Fruit fly (Drosophila melanogaster) whole organism, embryonic: ENCODE results near the gene Cipc.

Experiments
- Awh ChIP-seq: fragments of 200-800 bp; sonication (Bioruptor generic); IDR thresholded peaks from 2 replicates; pipeline ENCODE4, ENCODE4 v1.3.6; 2022; ENCODE audit warnings: missing biosample characterization, missing genetic modification characterization
- CG13296 ChIP-seq: fragments of 200-800 bp; sonication (Bioruptor generic); optimal IDR thresholded peaks from 3 replicates; lab custom pipeline; 2018; ENCODE audit warnings: missing biosample characterization, mild to moderate bottlenecking, missing genetic modification characterization
- CG6254 ChIP-seq: fragments of 200-800 bp; sonication (Bioruptor generic); optimal IDR thresholded peaks from 3 replicates; lab custom pipeline; 2017; ENCODE audit warnings: mild to moderate bottlenecking, missing biosample characterization, missing genetic modification reagents, missing genetic modification characterization
- CG6854 ChIP-seq: fragments of 200-800 bp; sonication (Bioruptor generic); optimal IDR thresholded peaks from 3 replicates; lab custom pipeline; 2017; ENCODE audit warnings: missing biosample characterization, mild to moderate bottlenecking, missing genetic modification characterization
- gsb-n ChIP-seq: fragments of 200-800 bp; sonication (Bioruptor generic); optimal IDR thresholded peaks from 3 replicates; lab custom pipeline; 2018; ENCODE audit warnings: missing biosample characterization, mild to moderate bottlenecking, missing genetic modification characterization
- pho ChIP-seq: fragments of 200-800 bp; sonication (Bioruptor generic); optimal IDR thresholded peaks from 2 replicates; lab custom pipeline; 2016; ENCODE audit warnings: missing biosample characterization, missing genetic modification characterization

DNA sequence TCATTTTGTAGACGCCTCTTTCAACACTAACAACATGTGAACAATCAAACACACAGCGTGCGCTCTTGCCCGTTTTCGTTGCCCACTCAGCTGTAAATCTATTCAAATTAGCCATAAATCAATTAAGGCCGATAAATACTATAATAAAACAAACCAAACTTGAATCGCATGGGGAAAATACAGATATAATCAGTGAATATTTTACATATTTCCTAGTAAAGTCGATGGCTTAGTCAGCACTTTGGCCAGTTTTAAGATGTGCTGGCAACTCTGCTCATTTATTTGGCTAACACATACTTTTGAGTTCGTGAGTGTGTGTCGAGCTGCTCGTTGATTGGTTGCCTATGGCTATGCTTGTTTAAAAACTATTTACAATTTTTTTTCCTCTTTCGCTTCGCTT is 7.4 kb upstream of the Cipc start:
- TF ChIP-seq CG6854 (GFP tag; lab: Kevin White, UChicago): no peak
- no peak for TF ChIP-seq Awh (GFP tag; lab: Robert Waterston, UW)
- no peak for TF ChIP-seq CG13296 (GFP tag; lab: Kevin White, UChicago)
- no peak for TF ChIP-seq gsb-n (tag; lab: Kevin White, UChicago)
- no peak for TF ChIP-seq CG6254 (GFP tag; lab: Kevin White, UChicago)
- peak; percentile 28 for TF ChIP-seq pho (GFP tag; lab: Kevin White, UChicago)
